Fruit fly (Drosophila melanogaster): ENCODE data around the gene CG3071.
A peak's percentile ranks its signal among the peaks of the same experiment; 100 is the strongest.

The CG3071 gene

DNA sequence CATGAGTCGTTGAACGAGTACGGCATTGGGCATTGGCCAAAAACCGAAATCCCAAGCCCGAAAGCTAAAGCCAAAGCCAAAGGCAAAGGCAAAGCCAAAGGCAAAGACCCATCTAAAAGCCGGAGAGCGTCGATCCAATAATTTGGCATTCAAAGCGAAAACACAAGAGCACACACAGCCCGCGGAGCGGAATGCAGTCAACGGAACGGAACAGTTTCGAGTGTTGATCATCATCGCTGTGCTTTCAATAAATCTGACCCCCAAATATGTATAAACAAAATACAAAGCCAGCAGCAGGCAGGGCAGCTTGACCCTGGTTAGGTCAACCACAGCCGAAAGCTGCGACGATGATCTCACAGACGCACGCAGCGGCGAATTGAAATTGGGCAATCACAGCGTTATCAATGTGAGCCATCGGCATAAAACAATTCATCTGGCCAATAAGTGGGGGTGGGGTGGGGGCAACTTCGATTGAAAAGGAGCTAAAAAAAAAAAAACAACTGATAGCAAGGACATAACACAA lies 16.2 kb downstream of the CG3071 start:
- no peak for TF ChIP-seq Hnf4 (GFP tag; optimal IDR thresholded peaks at IDR 0.05)
- TF ChIP-seq jim (GFP tag; optimal IDR thresholded peaks at IDR 0.05), result no peak

DNA sequence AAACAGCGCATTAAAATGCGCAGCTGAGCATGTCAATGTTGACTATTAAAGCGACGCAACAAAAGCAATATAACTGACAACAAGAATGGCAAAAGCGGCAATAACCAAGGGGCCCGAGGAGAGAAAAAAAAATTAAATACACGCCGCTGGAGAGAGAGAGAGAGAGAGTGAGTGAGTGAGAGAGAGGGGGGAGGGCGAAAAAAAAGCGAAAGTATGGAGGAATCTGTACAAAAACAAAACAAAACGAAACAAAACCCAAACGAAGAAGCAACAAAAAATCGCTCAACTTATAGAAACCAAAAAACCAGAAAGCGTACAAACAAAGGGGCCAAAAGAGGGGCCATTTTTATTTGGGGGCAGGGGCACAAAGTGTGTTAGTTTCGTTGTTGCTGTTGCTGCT lies 20.8 kb downstream of the CG3071 start:
- TF ChIP-seq Sp1 (GFP tag; optimal IDR thresholded peaks at IDR 0.05), result peak; percentile 23
- TF ChIP-seq brk (GFP tag; optimal IDR thresholded peaks at IDR 0.05), result no peak
- peak; percentile 56 for TF ChIP-seq psq (GFP tag; optimal IDR thresholded peaks at IDR 0.05)

DNA sequence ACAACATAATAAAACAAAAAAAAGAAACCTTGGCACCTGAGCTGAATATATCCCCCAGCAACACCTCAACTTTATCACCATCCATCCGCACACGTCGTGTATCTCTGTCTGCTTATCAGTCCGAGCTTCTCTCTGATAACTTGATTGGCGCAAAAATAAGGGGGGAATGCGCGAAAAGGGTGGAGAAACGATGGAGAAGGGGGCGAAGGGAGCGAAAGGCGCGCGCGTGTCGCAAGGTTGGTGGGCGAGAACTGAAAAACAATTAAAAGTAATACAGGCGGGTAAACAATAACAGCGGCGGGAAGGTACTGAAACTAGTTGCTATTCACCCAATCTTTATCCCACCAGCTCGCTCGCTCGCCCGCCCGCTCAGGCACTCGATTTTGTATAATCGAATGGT lies 23.6 kb downstream of the CG3071 start:
- TF ChIP-seq h (GFP tag; optimal IDR thresholded peaks at IDR 0.05) (peak; percentile 92), ey (GFP tag; optimal IDR thresholded peaks at IDR 0.05) (no peak), fru (GFP tag; optimal IDR thresholded peaks at IDR 0.05) (peak; percentile 25), dsf (GFP tag; optimal IDR thresholded peaks at IDR 0.05; ENCODE audit: borderline replicate concordance) (no peak), Rel (GFP tag; optimal IDR thresholded peaks at IDR 0.05) (no peak), Rel (tag; optimal IDR thresholded peaks at IDR 0.05) (peak; percentile 44), dmrt93B (GFP tag; optimal IDR thresholded peaks at IDR 0.05) (no peak)

dm6 chrX:2286985-2287384 lies 24.3 kb downstream of the CG3071 start:
- TF ChIP-seq brk (GFP tag; optimal IDR thresholded peaks at IDR 0.05) (no peak), sage (GFP tag; optimal IDR thresholded peaks at IDR 0.05) (no peak)

DNA sequence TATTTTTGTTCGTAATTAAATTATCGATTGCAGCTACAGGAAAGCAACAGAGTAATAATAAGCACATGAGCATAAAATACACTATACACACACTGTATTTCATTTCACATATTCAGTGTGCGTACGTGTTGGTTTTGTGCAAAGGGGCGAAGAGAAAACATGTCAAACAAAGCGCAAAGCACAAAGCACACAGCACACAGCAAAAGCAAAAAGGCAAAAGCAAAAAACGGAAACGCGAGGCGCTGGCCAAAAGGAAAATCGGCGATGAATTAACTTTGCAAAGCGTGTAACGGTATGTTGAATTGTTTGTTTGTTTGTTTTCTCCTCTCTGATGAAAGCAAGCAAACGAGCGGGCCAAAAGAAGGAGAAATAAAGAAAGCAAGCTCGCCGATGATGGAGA lies 25.7 kb downstream of the CG3071 start:
- TF ChIP-seq pan (optimal IDR thresholded peaks at IDR 0.05) (no peak), foxo (GFP tag; optimal IDR thresholded peaks at IDR 0.05) (no peak), CG9705 (GFP tag; optimal IDR thresholded peaks at IDR 0.05) (no peak), psq (GFP tag; optimal IDR thresholded peaks at IDR 0.05) (peak; percentile 77)

DNA sequence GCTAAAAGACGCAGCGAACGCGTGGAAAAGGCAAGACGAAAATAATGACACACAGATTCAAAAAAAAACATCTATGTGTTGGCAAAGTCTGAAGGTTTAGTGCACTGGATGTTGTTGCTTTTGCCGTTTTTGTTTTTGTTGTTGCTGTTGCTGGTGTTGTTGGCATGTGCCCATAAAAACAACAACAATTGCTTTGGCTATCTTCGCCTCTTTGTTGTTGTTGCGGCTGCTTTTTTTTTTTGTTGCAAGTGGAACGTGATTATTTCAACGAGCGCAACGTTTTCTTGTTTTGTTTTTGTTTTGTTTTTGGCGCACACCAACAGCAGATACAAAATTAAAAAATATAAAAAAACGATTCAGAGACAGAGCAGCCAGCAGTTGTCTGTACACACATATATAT lies 26.5 kb downstream of the CG3071 start:
- TF ChIP-seq CG9705 (GFP tag; optimal IDR thresholded peaks at IDR 0.05) (no peak), lola (GFP tag; optimal IDR thresholded peaks at IDR 0.05) (no peak), Sp1 (GFP tag; optimal IDR thresholded peaks at IDR 0.05) (peak; percentile 39), Vsx2 (GFP tag; optimal IDR thresholded peaks at IDR 0.05; ENCODE audit: partially characterized antibody) (no peak), Hnf4 (GFP tag; optimal IDR thresholded peaks at IDR 0.05) (no peak), OdsH (GFP tag; optimal IDR thresholded peaks at IDR 0.05) (no peak), dl (GFP tag; optimal IDR thresholded peaks at IDR 0.05; ENCODE audit: insufficient read depth in 1 of 2, partially characterized antibody in 2 of 2) (no peak), Rel (GFP tag; optimal IDR thresholded peaks at IDR 0.05) (no peak), Rel (tag; optimal IDR thresholded peaks at IDR 0.05) (peak; percentile 9), ey (GFP tag; optimal IDR thresholded peaks at IDR 0.05) (no peak), Dfd (GFP tag; optimal IDR thresholded peaks at IDR 0.05) (no peak), h (GFP tag; optimal IDR thresholded peaks at IDR 0.05) (no peak), dmrt93B (GFP tag; optimal IDR thresholded peaks at IDR 0.05) (no peak), usp (GFP tag; optimal IDR thresholded peaks at IDR 0.05) (no peak), fru (GFP tag; optimal IDR thresholded peaks at IDR 0.05) (no peak), psq (GFP tag; optimal IDR thresholded peaks at IDR 0.05) (peak; percentile 12), HLH106 (tag; optimal IDR thresholded peaks at IDR 0.05) (no peak), Hr78 (GFP tag; optimal IDR thresholded peaks at IDR 0.05) (no peak)

DNA sequence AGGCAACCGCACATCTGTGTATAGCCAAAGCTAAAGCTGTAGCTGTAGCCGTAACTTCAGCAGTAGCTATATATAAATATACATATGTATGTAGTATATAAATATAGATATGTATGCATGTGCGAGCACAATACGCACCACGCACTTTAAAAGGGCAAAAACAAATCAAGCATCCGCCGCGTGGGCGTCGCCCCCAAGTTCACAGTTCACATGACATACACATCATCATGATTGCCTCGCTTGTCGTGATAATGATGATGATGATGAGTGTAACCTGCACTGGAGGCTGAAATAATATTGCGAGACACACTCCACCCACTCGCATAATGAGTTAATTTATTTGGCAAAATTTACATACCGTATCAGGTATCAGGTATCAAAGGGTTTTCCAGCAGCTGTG lies 28.4 kb downstream of the CG3071 start:
- TF ChIP-seq Rel (GFP tag; optimal IDR thresholded peaks at IDR 0.05) (no peak), Rel (tag; optimal IDR thresholded peaks at IDR 0.05) (no peak), tai (GFP tag; optimal IDR thresholded peaks at IDR 0.05) (no peak), Myc (optimal IDR thresholded peaks at IDR 0.05) (no peak), Hnf4 (GFP tag; optimal IDR thresholded peaks at IDR 0.05) (no peak), OdsH (GFP tag; optimal IDR thresholded peaks at IDR 0.05) (no peak), Jra (GFP tag; optimal IDR thresholded peaks at IDR 0.05) (no peak), Mio (GFP tag; optimal IDR thresholded peaks at IDR 0.05) (no peak), foxo (GFP tag; optimal IDR thresholded peaks at IDR 0.05) (no peak), GATAd (GFP tag; optimal IDR thresholded peaks at IDR 0.05) (no peak), jim (GFP tag; optimal IDR thresholded peaks at IDR 0.05) (no peak), pan (optimal IDR thresholded peaks at IDR 0.05) (no peak), fru (GFP tag; optimal IDR thresholded peaks at IDR 0.05) (no peak), Sp1 (GFP tag; optimal IDR thresholded peaks at IDR 0.05) (no peak), Dfd (GFP tag; optimal IDR thresholded peaks at IDR 0.05) (no peak)
